Worm (Caenorhabditis elegans): ENCODE measurements around the gene tag-52.

- TF ChIP-seq aly-2 (tag; optimal IDR thresholded peaks at IDR 0.05) (no peak), hlh-17 (GFP tag; optimal IDR thresholded peaks at IDR 0.05; ENCODE audit: borderline replicate concordance) (no peak), lin-35 (GFP tag; optimal IDR thresholded peaks at IDR 0.05) (no peak), mdl-1 (tag; optimal IDR thresholded peaks at IDR 0.05) (no peak), C34B4.2 (tag; optimal IDR thresholded peaks at IDR 0.05) (no peak), lin-14 (GFP tag; optimal IDR thresholded peaks at IDR 0.05) (peak; percentile 52), tbx-2 (tag; optimal IDR thresholded peaks at IDR 0.05) (no peak), elt-3 (tag; optimal IDR thresholded peaks at IDR 0.05) (no peak)
Observed at ce11 chrX:3634782-3635181, 43.6 kb downstream of the tag-52 start.
